Fruit fly (Drosophila melanogaster): ENCODE data around the gene CG42728.

DNA sequence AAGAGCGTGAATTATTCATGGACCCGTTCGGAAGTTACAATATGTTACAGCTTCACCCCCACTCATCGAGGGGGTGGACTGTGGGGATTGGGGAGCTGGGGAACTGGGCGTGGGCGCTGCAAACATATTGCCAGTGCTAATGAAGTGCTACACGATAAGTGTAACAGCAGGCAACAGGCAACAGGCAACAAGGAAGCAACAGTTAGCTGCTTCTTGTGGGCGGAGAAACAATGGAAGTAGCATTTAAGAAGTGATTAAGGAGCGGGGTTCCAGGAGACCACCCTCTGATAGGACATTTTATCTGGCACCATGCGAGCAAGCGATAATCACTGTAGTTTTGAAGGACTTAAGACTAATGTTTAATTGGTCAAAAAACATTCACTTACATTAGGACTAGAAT is 13.3 kb upstream of the CG42728 start:
- no peak for TF ChIP-seq CG11294 (GFP tag; IDR thresholded peaks at IDR 0.05)
- TF ChIP-seq CG6276 (GFP tag; optimal IDR thresholded peaks at IDR 0.05): no peak
- TF ChIP-seq Gug (GFP tag; IDR thresholded peaks at IDR 0.05): no peak
- no peak for TF ChIP-seq Hr39 (GFP tag; optimal IDR thresholded peaks at IDR 0.05)
- no peak for TF ChIP-seq Sox14 (GFP tag; optimal IDR thresholded peaks at IDR 0.05)
- no peak for TF ChIP-seq Sox102F (GFP tag; optimal IDR thresholded peaks at IDR 0.05)
- no peak for TF ChIP-seq topi (GFP tag; optimal IDR thresholded peaks at IDR 0.05)
- no peak for TF ChIP-seq CG11762 (GFP tag; optimal IDR thresholded peaks at IDR 0.05; ENCODE audit: insufficient read depth)
- no peak for TF ChIP-seq CG4318 (GFP tag; optimal IDR thresholded peaks at IDR 0.05)
- TF ChIP-seq fd85E (GFP tag; optimal IDR thresholded peaks at IDR 0.05): no peak
- no peak for TF ChIP-seq pdm3 (GFP tag; optimal IDR thresholded peaks at IDR 0.05)
- no peak for TF ChIP-seq CG8319 (GFP tag; optimal IDR thresholded peaks at IDR 0.05)
